Fruit fly (Drosophila melanogaster) whole organism, embryonic: ENCODE data around the gene mia.

Experiments
- B-H2 ChIP-seq: fragments of 200-800 bp; sonication (Bioruptor generic); optimal IDR thresholded peaks from 2 replicates; lab custom pipeline; 2018; ENCODE audit warnings: missing biosample characterization, mild to moderate bottlenecking, missing genetic modification characterization
- CG10979 ChIP-seq: fragments of 200-800 bp; sonication (Bioruptor generic); optimal IDR thresholded peaks from 2 replicates; lab custom pipeline; 2018; ENCODE audit warnings: missing biosample characterization, mild to moderate bottlenecking, missing genetic modification characterization, moderate library complexity
- CG11723 ChIP-seq: fragments of 200-800 bp; sonication (Bioruptor generic); optimal IDR thresholded peaks from 2 replicates; lab custom pipeline; 2017; ENCODE audit warnings: missing biosample characterization, mild to moderate bottlenecking, missing genetic modification characterization
- CG12155 ChIP-seq: fragments of 200-800 bp; sonication (Bioruptor generic); optimal IDR thresholded peaks from 3 replicates; lab custom pipeline; 2016; ENCODE audit warnings: missing biosample characterization, missing genetic modification characterization
- CG12236 ChIP-seq: fragments of 200-800 bp; sonication (Bioruptor generic); optimal IDR thresholded peaks from 2 replicates; lab custom pipeline; 2016; ENCODE audit warnings: missing biosample characterization, missing genetic modification characterization
- CG14667 ChIP-seq: fragments of 200-800 bp; sonication (Bioruptor generic); IDR thresholded peaks from 2 replicates; pipeline ENCODE4 v1.3.6; 2022; ENCODE audit warnings: missing biosample characterization, missing genetic modification characterization
- CG1603 ChIP-seq: fragments of 200-800 bp; sonication (Bioruptor generic); optimal IDR thresholded peaks from 2 replicates; lab custom pipeline; 2019; ENCODE audit warnings: missing biosample characterization, mild to moderate bottlenecking, missing genetic modification characterization, moderate library complexity
- CG18262 ChIP-seq: fragments of 200-800 bp; optimal IDR thresholded peaks from 3 replicates; lab custom pipeline; 2019; ENCODE audit warnings: missing biosample characterization, mild to moderate bottlenecking, missing genetic modification characterization, moderate library complexity
- CG30020 ChIP-seq: fragments of 200-800 bp; optimal IDR thresholded peaks from 2 replicates; lab custom pipeline; 2019; ENCODE audit warnings: missing biosample characterization, mild to moderate bottlenecking, missing genetic modification characterization, moderate library complexity
- CG42726 ChIP-seq: fragments of 200-800 bp; sonication (Bioruptor generic); IDR thresholded peaks from 2 replicates; pipeline ENCODE4 v1.3.6; 2022; ENCODE audit warnings: missing biosample characterization, missing genetic modification characterization; ENCODE audit not compliant: partially characterized antibody
- CG4404 ChIP-seq: fragments of 200-800 bp; sonication (Bioruptor generic); IDR thresholded peaks from 2 replicates; pipeline ENCODE4 v1.3.6; 2022; ENCODE audit warnings: missing biosample characterization, missing genetic modification characterization
- CG4617 ChIP-seq: fragments of 200-800 bp; sonication (Bioruptor generic); optimal IDR thresholded peaks from 3 replicates; lab custom pipeline; 2016; ENCODE audit warnings: missing biosample characterization, missing genetic modification characterization, borderline replicate concordance
- CG5180 ChIP-seq: fragments of 200-800 bp; sonication (Bioruptor generic); optimal IDR thresholded peaks from 3 replicates; lab custom pipeline; 2017; ENCODE audit warnings: missing biosample characterization, missing genetic modification characterization, mild to moderate bottlenecking, moderate library complexity, missing genetic modification reagents
- CG6854 ChIP-seq: fragments of 200-800 bp; sonication (Bioruptor generic); optimal IDR thresholded peaks from 3 replicates; lab custom pipeline; 2017; ENCODE audit warnings: missing biosample characterization, mild to moderate bottlenecking, missing genetic modification characterization
- CG8359 ChIP-seq: fragments of 200-800 bp; sonication (Bioruptor generic); optimal IDR thresholded peaks from 2 replicates; lab custom pipeline; 2017; ENCODE audit warnings: missing biosample characterization, mild to moderate bottlenecking, missing genetic modification characterization, borderline replicate concordance
- CG9437 ChIP-seq: fragments of 200-800 bp; sonication (Bioruptor generic); optimal IDR thresholded peaks from 2 replicates; lab custom pipeline; 2018; ENCODE audit warnings: missing biosample characterization, mild to moderate bottlenecking, missing genetic modification characterization
- CG9609 ChIP-seq: fragments of 200-800 bp; sonication (Bioruptor generic); optimal IDR thresholded peaks from 3 replicates; lab custom pipeline; 2016; ENCODE audit warnings: missing biosample characterization, missing genetic modification characterization
- CG9797 ChIP-seq: fragments of 200-800 bp; sonication (Bioruptor generic); optimal IDR thresholded peaks from 3 replicates; lab custom pipeline; 2018; ENCODE audit warnings: missing biosample characterization, mild to moderate bottlenecking, missing genetic modification characterization
- CoRest ChIP-seq: fragments of 200-800 bp; sonication (Bioruptor generic); optimal IDR thresholded peaks from 3 replicates; lab custom pipeline; 2018; ENCODE audit warnings: missing biosample characterization, mild to moderate bottlenecking, missing genetic modification characterization, moderate library complexity
- E2f2 ChIP-seq: fragments of 200-800 bp; sonication (Bioruptor generic); IDR thresholded peaks from 2 replicates; pipeline ENCODE4 v1.3.6; 2022; ENCODE audit warnings: missing biosample characterization, missing genetic modification characterization
- Ets97D ChIP-seq: fragments of 200-800 bp; sonication (Bioruptor generic); optimal IDR thresholded peaks from 3 replicates; lab custom pipeline; 2016; ENCODE audit warnings: missing biosample characterization, missing genetic modification characterization
- Fer3 ChIP-seq: fragments of 200-800 bp; sonication (Bioruptor generic); optimal IDR thresholded peaks from 2 replicates; lab custom pipeline; 2018; ENCODE audit warnings: missing biosample characterization, mild to moderate bottlenecking, missing genetic modification characterization, moderate library complexity
- HHEX ChIP-seq: fragments of 200-800 bp; sonication (Bioruptor generic); optimal IDR thresholded peaks from 3 replicates; lab custom pipeline; 2017; ENCODE audit warnings: missing biosample characterization, mild to moderate bottlenecking, missing genetic modification characterization, missing genetic modification reagents
- HLH3B ChIP-seq: fragments of 200-800 bp; sonication (Bioruptor generic); IDR thresholded peaks from 2 replicates; pipeline ENCODE4 v1.3.6; 2022; ENCODE audit warnings: missing biosample characterization, missing genetic modification characterization
- Hand ChIP-seq: fragments of 200-800 bp; sonication (Bioruptor generic); optimal IDR thresholded peaks from 2 replicates; lab custom pipeline; 2017; ENCODE audit warnings: mild to moderate bottlenecking, missing biosample characterization, missing genetic modification reagents, missing genetic modification characterization
- NC2β ChIP-seq: fragments of 200-800 bp; sonication (Bioruptor generic); optimal IDR thresholded peaks from 2 replicates; lab custom pipeline; 2016; ENCODE audit warnings: missing biosample characterization, missing genetic modification characterization
- Nf-YA ChIP-seq: fragments of 200-800 bp; sonication (Bioruptor generic); IDR thresholded peaks from 2 replicates; pipeline ENCODE4 v1.3.6; 2022; ENCODE audit warnings: missing biosample characterization, missing genetic modification characterization
- NfI ChIP-seq: fragments of 200-800 bp; sonication (Bioruptor generic); optimal IDR thresholded peaks from 3 replicates; lab custom pipeline; 2018; ENCODE audit warnings: missing biosample characterization, mild to moderate bottlenecking, missing genetic modification characterization, moderate library complexity
- PHDP ChIP-seq: fragments of 200-800 bp; sonication (Bioruptor generic); optimal IDR thresholded peaks from 3 replicates; lab custom pipeline; 2018; ENCODE audit warnings: missing biosample characterization, mild to moderate bottlenecking, missing genetic modification characterization, moderate library complexity
- Scr ChIP-seq: fragments of 200-800 bp; sonication (Bioruptor generic); IDR thresholded peaks from 2 replicates; pipeline ENCODE4 v1.3.6; 2022; ENCODE audit warnings: missing biosample characterization, missing genetic modification characterization; ENCODE audit not compliant: partially characterized antibody
- Sin3A ChIP-seq: fragments of >200 bp; optimal IDR thresholded peaks from 2 replicates; lab custom pipeline; 2018
- amos ChIP-seq: fragments of 200-800 bp; sonication (Bioruptor generic); IDR thresholded peaks from 2 replicates; pipeline ENCODE4 v1.3.6; 2022; ENCODE audit warnings: missing biosample characterization, missing genetic modification characterization; ENCODE audit not compliant: partially characterized antibody
- ara ChIP-seq: fragments of 200-800 bp; sonication (Bioruptor generic); IDR thresholded peaks from 2 replicates; pipeline ENCODE4 v1.3.6; 2022; ENCODE audit warnings: missing biosample characterization, missing genetic modification characterization
- chif ChIP-seq, 2 experiments: fragments of 200-800 bp; sonication (Bioruptor generic); optimal IDR thresholded peaks; 3 replicates each; lab custom pipeline; 2016; ENCODE audit warnings: missing biosample characterization in 2 of 2, missing genetic modification characterization in 2 of 2
- ci ChIP-seq: fragments of 200-800 bp; sonication (Bioruptor generic); IDR thresholded peaks from 3 replicates; pipeline ENCODE4 v1.3.6; 2022; ENCODE audit warnings: missing biosample characterization, missing genetic modification characterization
- crp ChIP-seq, 2 experiments: fragments of 200-800 bp; sonication (Bioruptor generic); optimal IDR thresholded peaks; 2 replicates in 1 of 2; 3 replicates in 1 of 2; lab custom pipeline; 2017; ENCODE audit warnings: missing biosample characterization in 2 of 2, missing genetic modification characterization in 2 of 2, mild to moderate bottlenecking in 1 of 2, moderate library complexity in 1 of 2
- dati ChIP-seq: fragments of 200-800 bp; sonication (Bioruptor generic); IDR thresholded peaks from 2 replicates; pipeline ENCODE4 v1.3.6; 2022; ENCODE audit warnings: missing biosample characterization, missing genetic modification characterization
- dpn ChIP-seq, 2 experiments: fragments of 200-800 bp; sonication (Bioruptor generic); optimal IDR thresholded peaks; 3 replicates each; lab custom pipeline; 2016; ENCODE audit warnings: missing biosample characterization in 2 of 2, missing genetic modification characterization in 2 of 2
- ems ChIP-seq: fragments of 200-800 bp; sonication (Bioruptor generic); optimal IDR thresholded peaks from 3 replicates; lab custom pipeline; 2016; ENCODE audit warnings: missing biosample characterization, missing genetic modification characterization
- fd3F ChIP-seq: fragments of 200-800 bp; sonication (Bioruptor generic); optimal IDR thresholded peaks from 2 replicates; lab custom pipeline; 2018; ENCODE audit warnings: missing biosample characterization, mild to moderate bottlenecking, missing genetic modification characterization, moderate library complexity
- fru ChIP-seq: fragments of >200 bp; optimal IDR thresholded peaks from 2 replicates; lab custom pipeline; 2017
- gcm2 ChIP-seq: fragments of 200-800 bp; sonication (Bioruptor generic); optimal IDR thresholded peaks from 2 replicates; lab custom pipeline; 2016; ENCODE audit warnings: missing biosample characterization, missing genetic modification characterization
- grn ChIP-seq: fragments of 200-800 bp; sonication (Bioruptor generic); optimal IDR thresholded peaks from 3 replicates; lab custom pipeline; 2017; ENCODE audit warnings: missing biosample characterization, missing genetic modification characterization
- gro ChIP-seq: fragments of 200-800 bp; sonication (Bioruptor generic); optimal IDR thresholded peaks from 2 replicates; lab custom pipeline; 2016; ENCODE audit warnings: missing biosample characterization, missing genetic modification characterization
- lbe ChIP-seq: fragments of 200-800 bp; sonication (Bioruptor generic); optimal IDR thresholded peaks from 2 replicates; lab custom pipeline; 2016; ENCODE audit warnings: missing biosample characterization, mild to moderate bottlenecking, missing genetic modification characterization
- phol ChIP-seq: fragments of 200-800 bp; sonication (Bioruptor generic); optimal IDR thresholded peaks from 3 replicates; lab custom pipeline; 2018; ENCODE audit warnings: missing biosample characterization, mild to moderate bottlenecking, missing genetic modification characterization, moderate library complexity
- prd ChIP-seq, 3 experiments: fragments of >200 bp in 2 of 3; fragments of 200-800 bp in 1 of 3; sonication (Bioruptor generic) in 1 of 3; optimal IDR thresholded peaks in 2 of 3; IDR thresholded peaks in 1 of 3; 2 replicates in 2 of 3; 3 replicates in 1 of 3; pipeline versions ENCODE4 v1.3.6 to Lab custom; 2017 to 2022; ENCODE audit warnings: missing biosample characterization in 1 of 3, missing genetic modification characterization in 1 of 3
- sima ChIP-seq: fragments of 200-800 bp; sonication (Bioruptor generic); optimal IDR thresholded peaks from 2 replicates; lab custom pipeline; 2016; ENCODE audit warnings: missing biosample characterization, missing genetic modification characterization
- ssp ChIP-seq: fragments of 200-800 bp; sonication (Bioruptor generic); IDR thresholded peaks from 2 replicates; pipeline ENCODE4 v1.3.6; 2022; ENCODE audit warnings: missing biosample characterization, missing genetic modification characterization
- tin ChIP-seq: fragments of 200-800 bp; sonication (Bioruptor generic); optimal IDR thresholded peaks from 3 replicates; lab custom pipeline; 2016; ENCODE audit warnings: missing biosample characterization, missing genetic modification characterization
- unc-4 ChIP-seq: fragments of 200-800 bp; sonication (Bioruptor generic); IDR thresholded peaks from 2 replicates; pipeline ENCODE4 v1.3.6; 2022; ENCODE audit warnings: missing biosample characterization, missing genetic modification characterization; ENCODE audit not compliant: partially characterized antibody
- vnd ChIP-seq: fragments of 200-800 bp; sonication (Bioruptor generic); IDR thresholded peaks from 3 replicates; pipeline ENCODE4 v1.3.6; 2022; ENCODE audit warnings: missing biosample characterization, missing genetic modification characterization; ENCODE audit not compliant: partially characterized antibody

The mia gene

DNA sequence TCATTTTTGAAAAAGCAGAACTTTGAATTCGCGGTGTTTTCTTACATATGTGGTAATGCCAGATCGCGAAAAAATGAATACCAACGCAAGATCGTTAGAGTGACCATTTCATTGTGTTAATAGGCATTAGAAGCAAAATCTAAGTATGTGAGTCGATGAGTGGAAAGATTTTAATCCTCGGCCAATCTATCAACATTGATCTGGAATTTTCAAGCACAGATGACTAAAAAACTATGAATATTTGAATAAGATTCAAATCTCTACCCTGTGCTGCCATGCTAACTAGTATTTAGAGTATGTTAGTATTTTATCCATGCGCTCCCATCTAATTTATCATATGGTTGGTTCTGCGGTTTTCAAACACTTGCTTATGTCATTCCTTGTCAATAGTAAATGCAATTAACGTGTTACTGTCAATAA lies 34.4 kb downstream of the mia start (continued):
- TF ChIP-seq CG11723 (GFP tag; lab: Kevin White, UChicago): no peak
- TF ChIP-seq lbe (GFP tag; lab: Kevin White, UChicago): no peak
- no peak for TF ChIP-seq gro (GFP tag; lab: Kevin White, UChicago)
- TF ChIP-seq Hand (GFP tag; lab: Kevin White, UChicago): no peak
- TF ChIP-seq PHDP (tag; lab: Kevin White, UChicago): no peak
- no peak for TF ChIP-seq B-H2 (GFP tag; lab: Kevin White, UChicago)
- TF ChIP-seq E2f2 (GFP tag; lab: Robert Waterston, UW): peak; percentile 84
- TF ChIP-seq ems: peak; percentile 12
- no peak for TF ChIP-seq CG12155 (GFP tag; lab: Kevin White, UChicago)
- TF ChIP-seq dpn (GFP tag; optimal IDR thresholded peaks at IDR 0.05; lab: Kevin White, UChicago): no peak
- no peak for TF ChIP-seq tin (GFP tag; lab: Kevin White, UChicago)
- no peak for TF ChIP-seq NC2β (GFP tag; lab: Kevin White, UChicago)
- peak; percentile 57 for TF ChIP-seq Ets97D
- no peak for TF ChIP-seq CG12236 (GFP tag; lab: Kevin White, UChicago)
- TF ChIP-seq CG8359: no peak
- TF ChIP-seq CG42726 (GFP tag; lab: Robert Waterston, UW): no peak
- no peak for TF ChIP-seq Fer3 (tag; lab: Kevin White, UChicago)
- no peak for TF ChIP-seq ara (GFP tag; lab: Robert Waterston, UW)
- no peak for TF ChIP-seq Scr (GFP tag; lab: Robert Waterston, UW)
- TF ChIP-seq NfI (GFP tag; lab: Kevin White, UChicago): no peak
- TF ChIP-seq amos (GFP tag; lab: Robert Waterston, UW): no peak
- no peak for TF ChIP-seq HHEX
- peak; percentile 84 for TF ChIP-seq CG9797 (GFP tag; lab: Kevin White, UChicago)
- peak; percentile 37 for TF ChIP-seq Sin3A
- no peak for TF ChIP-seq ci (GFP tag; lab: Robert Waterston, UW)
- no peak for TF ChIP-seq HLH3B (GFP tag; lab: Robert Waterston, UW)
- no peak for TF ChIP-seq CG9609 (GFP tag; lab: Kevin White, UChicago)
- peak; percentile 16 for TF ChIP-seq CoRest
- peak; percentile 34 for TF ChIP-seq grn (GFP tag; lab: Kevin White, UChicago)
- TF ChIP-seq CG30020 (tag; lab: Kevin White, UChicago): no peak
- TF ChIP-seq CG6854 (GFP tag; lab: Kevin White, UChicago): no peak
- TF ChIP-seq CG9437: peak; percentile 69
- TF ChIP-seq crp (GFP tag; optimal IDR thresholded peaks at IDR 0.05; lab: Kevin White, UChicago): peak; percentile 32 to 85
- TF ChIP-seq CG1603: peak; percentile 27
- TF ChIP-seq prd (optimal IDR thresholded peaks at IDR 0.05; lab: Kevin White, UChicago): no peak
- no peak for TF ChIP-seq prd (GFP tag; IDR thresholded peaks at IDR 0.05; lab: Robert Waterston, UW)
- TF ChIP-seq phol (tag; lab: Kevin White, UChicago): peak; percentile 32
- peak; percentile 3 for TF ChIP-seq CG4617 (GFP tag; lab: Kevin White, UChicago)

DNA sequence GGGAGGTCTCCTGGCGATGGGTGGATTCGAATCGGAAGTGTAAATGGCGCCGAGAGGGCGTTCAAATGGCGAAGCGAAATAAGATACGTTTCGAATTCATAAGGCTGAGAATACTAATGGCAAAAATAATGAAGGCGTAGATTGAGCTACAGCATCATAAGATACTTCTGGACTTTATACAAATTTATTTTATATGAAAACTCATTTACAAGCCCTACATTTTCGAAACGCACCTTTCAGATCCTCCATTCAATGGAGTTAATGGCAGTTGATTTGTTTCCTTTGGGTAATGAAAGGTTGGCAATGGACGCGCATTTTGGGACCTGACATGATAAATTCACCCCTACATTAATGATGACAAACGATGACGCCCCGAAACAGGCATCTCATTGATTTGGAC lies 36.2 kb downstream of the mia start:
- TF ChIP-seq Nf-YA (GFP tag; lab: Robert Waterston, UW): no peak
- TF ChIP-seq CG14667 (GFP tag; lab: Robert Waterston, UW): no peak
- TF ChIP-seq NC2β (GFP tag; lab: Kevin White, UChicago): no peak
- no peak for TF ChIP-seq CG5180 (GFP tag; lab: Kevin White, UChicago)
- TF ChIP-seq ssp (GFP tag; lab: Robert Waterston, UW): no peak
- TF ChIP-seq CG10979 (tag; lab: Kevin White, UChicago): no peak
- no peak for TF ChIP-seq dati
- no peak for TF ChIP-seq HLH3B (GFP tag; lab: Robert Waterston, UW)
- TF ChIP-seq unc-4 (GFP tag; lab: Robert Waterston, UW): no peak
- TF ChIP-seq fru (lab: Kevin White, UChicago): no peak
- TF ChIP-seq CG4404 (GFP tag; lab: Robert Waterston, UW): no peak
- no peak for TF ChIP-seq gcm2 (GFP tag; lab: Kevin White, UChicago)
- TF ChIP-seq fd3F: no peak
- no peak for TF ChIP-seq CG18262 (tag; lab: Kevin White, UChicago)
- no peak for TF ChIP-seq chif (GFP tag; optimal IDR thresholded peaks at IDR 0.05; lab: Kevin White, UChicago)
- no peak for TF ChIP-seq sima (GFP tag; lab: Kevin White, UChicago)
- no peak for TF ChIP-seq vnd
